Worm (Caenorhabditis elegans) whole organism, mixed stage, embryonic: ENCODE measurements around the gene K04C2.2.

ENCODE experiments used
- ceh-43 ChIP-seq: fragments of 200-800 bp; sonication (Bioruptor generic); optimal IDR thresholded peaks from 2 replicates; lab custom pipeline; 2018; ENCODE audit warnings: mild to moderate bottlenecking, missing genetic modification characterization, moderate library complexity, missing compliant biosample characterization
- elt-3 ChIP-seq: fragments of 150-350 bp; optimal IDR thresholded peaks from 2 replicates; lab custom pipeline; 2014; ENCODE audit warnings: missing biosample characterization, missing genetic modification characterization
- nhr-237 ChIP-seq: fragments of 150-350 bp; optimal IDR thresholded peaks from 2 replicates; lab custom pipeline; 2014; ENCODE audit warnings: missing biosample characterization, missing genetic modification characterization
- snpc-4 ChIP-seq: fragments of 150-350 bp; optimal IDR thresholded peaks from 2 replicates; lab custom pipeline; 2014; ENCODE audit warnings: missing biosample characterization, missing genetic modification characterization
- tbx-8 ChIP-seq: fragments of 200-800 bp; sonication (Bioruptor generic); optimal IDR thresholded peaks from 2 replicates; lab custom pipeline; 2018; ENCODE audit warnings: mild to moderate bottlenecking, missing genetic modification characterization, moderate library complexity, missing compliant biosample characterization
- unc-62 ChIP-seq: fragments of 150-350 bp; optimal IDR thresholded peaks from 2 replicates; lab custom pipeline; 2014; ENCODE audit warnings: missing biosample characterization, missing genetic modification reagents, missing genetic modification characterization
- ztf-11 ChIP-seq: fragments of 150-350 bp; optimal IDR thresholded peaks from 2 replicates; lab custom pipeline; 2014; ENCODE audit warnings: missing biosample characterization, missing genetic modification characterization

DNA sequence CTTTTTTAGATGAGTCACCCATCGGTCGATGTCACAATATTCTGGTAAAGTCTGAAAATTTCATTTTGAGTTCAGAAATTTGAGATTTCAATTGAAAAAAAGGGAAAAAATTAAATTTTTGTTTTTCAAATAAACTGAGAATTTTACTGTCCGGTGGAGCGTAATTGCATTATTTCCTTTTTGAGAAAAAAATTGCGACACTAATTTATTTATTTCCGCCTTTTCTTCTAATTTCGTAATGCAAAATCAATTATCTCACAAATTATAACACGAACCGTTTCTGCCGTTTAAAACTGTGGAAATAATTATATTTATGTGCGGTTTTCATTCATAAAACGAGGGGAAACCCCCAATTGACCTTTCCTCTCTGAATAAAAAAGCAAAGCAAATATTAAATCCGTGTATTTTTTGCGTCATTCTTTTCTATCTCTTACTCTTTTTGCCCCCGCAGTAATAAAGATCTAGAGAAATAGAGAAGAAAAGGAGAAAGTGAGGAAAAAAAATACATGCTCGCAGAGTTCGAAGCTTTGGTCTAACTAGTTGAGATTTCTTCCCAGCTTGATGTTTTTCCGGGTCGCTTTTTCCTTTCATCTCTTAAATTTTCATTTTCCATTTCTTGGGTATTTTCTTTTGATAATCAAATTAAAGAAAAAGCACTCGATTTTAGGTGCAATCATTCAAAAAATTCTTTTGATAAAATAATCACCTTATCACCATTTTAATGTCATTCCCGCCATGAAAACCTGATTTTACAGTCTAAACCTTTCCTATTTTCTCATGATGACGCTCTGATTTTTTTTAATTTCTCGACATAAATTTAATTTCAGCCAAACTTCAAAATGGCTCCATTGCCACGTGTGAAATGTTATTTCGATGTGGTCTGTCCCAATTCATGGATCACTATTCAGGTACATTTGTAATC is 13.7 kb downstream of the K04C2.2 start, which contains the start of the genes brc-2 and T07E3.3:
- TF ChIP-seq elt-3 (tag; lab: Kevin White, UChicago) (no peak), ztf-11 (tag; lab: Kevin White, UChicago) (no peak), ceh-43 (GFP tag; lab: Kevin White, UChicago) (peak; percentile 41), nhr-237 (tag; lab: Kevin White, UChicago) (no peak), snpc-4 (no peak), unc-62 (no peak), tbx-8 (GFP tag; lab: Kevin White, UChicago) (no peak)
